Fruit fly (Drosophila melanogaster) whole organism, larva: ENCODE data around the gene Rtca.

Experiments
- noc ChIP-seq: fragments of 200-800 bp; sonication (Bioruptor generic); optimal IDR thresholded peaks from 3 replicates; lab custom pipeline; 2019; ENCODE audit warnings: missing biosample characterization, mild to moderate bottlenecking, missing genetic modification characterization, moderate library complexity

Gene Rtca

dm6 chrX:2071878-2072817 is at the start of gene Rtca:
TSS of gene Rtca (plus strand) at chrX:2072413.
- TF ChIP-seq noc, result peak; percentile 66

dm6 chrX:2024819-2025218 is 47.4 kb upstream of the Rtca start:
- no peak for TF ChIP-seq noc

- TF ChIP-seq noc, result no peak
These were observed 40.9 kb upstream of the Rtca start for dm6 chrX:2031308-2031707.

dm6 chrX:2032160-2032801 is 39.9 kb upstream of the Rtca start:
- TF ChIP-seq noc, result no peak

dm6 chrX:2032821-2033436 is 39.3 kb upstream of the Rtca start:
- no peak for TF ChIP-seq noc

- TF ChIP-seq noc, result no peak
These were observed 35.8 kb upstream of the Rtca start for dm6 chrX:2036383-2036782.

- TF ChIP-seq noc, result peak; percentile 8
These were observed 35.3 kb upstream of the Rtca start for dm6 chrX:2036800-2037488.

- no peak for TF ChIP-seq noc
These were observed 34.6 kb upstream of the Rtca start for dm6 chrX:2037605-2038004.

- TF ChIP-seq noc, result peak; percentile 65
These were observed 30.8 kb upstream of the Rtca start, which contains the start of gene CG4313 for dm6 chrX:2041312-2041918. TSS of gene CG4313 (plus strand) at chrX:2041868.

- TF ChIP-seq noc, result no peak
These were observed 30.0 kb upstream of the Rtca start, which contains the start of the genes Actn and usp for dm6 chrX:2041981-2042847. TSS of gene Actn (minus strand) at chrX:2042311. TSS of gene usp (minus strand) at chrX:2042311.

- no peak for TF ChIP-seq noc
These were observed 28.4 kb upstream of the Rtca start, which contains the start of gene CG4325 for dm6 chrX:2043660-2044397. TSS of gene CG4325 (minus strand) at chrX:2043818.

dm6 chrX:2048778-2049686 is 23.2 kb upstream of the Rtca start:
- peak; percentile 30 for TF ChIP-seq noc
